Worm (Caenorhabditis elegans) whole organism, L1 larva: ENCODE results near the gene srx-56.

Source experiments
- C16A3.4 ChIP-seq: fragments of 150-350 bp; optimal IDR thresholded peaks from 2 replicates; lab custom pipeline; 2014; ENCODE audit warnings: missing biosample characterization, missing genetic modification characterization
- Y116A8C.19 ChIP-seq: sonication (generic microtip); optimal IDR thresholded peaks from 2 replicates; lab custom pipeline; 2016; ENCODE audit warnings: missing compliant biosample characterization, missing genetic modification characterization, borderline replicate concordance
- blmp-1 ChIP-seq: fragments of 150-350 bp; optimal IDR thresholded peaks from 2 replicates; lab custom pipeline; 2014; ENCODE audit warnings: missing biosample characterization, missing genetic modification characterization
- ceh-63 ChIP-seq: fragments of 200-800 bp; sonication (Bioruptor generic); optimal IDR thresholded peaks from 2 replicates; lab custom pipeline; 2018; ENCODE audit warnings: mild to moderate bottlenecking, missing genetic modification characterization, missing compliant biosample characterization
- ceh-8 ChIP-seq: fragments of 200-800 bp; sonication (Bioruptor generic); optimal IDR thresholded peaks from 2 replicates; lab custom pipeline; 2018; ENCODE audit warnings: mild to moderate bottlenecking, missing genetic modification characterization, moderate library complexity, missing compliant biosample characterization
- ceh-82 ChIP-seq, 3 experiments: fragments of 150-350 bp in 1 of 3; sonication (generic microtip) in 2 of 3; optimal IDR thresholded peaks; 2 replicates each; lab custom pipeline; 2014 to 2017; ENCODE audit warnings: missing biosample characterization in 3 of 3, missing genetic modification characterization in 3 of 3
- ceh-88 ChIP-seq: fragments of 200-800 bp; sonication (Bioruptor generic); IDR thresholded peaks from 2 replicates; pipeline ENCODE4 v1.3.6; 2022; ENCODE audit warnings: missing genetic modification characterization, missing compliant biosample characterization
- ces-1 ChIP-seq: fragments of 150-350 bp; optimal IDR thresholded peaks from 2 replicates; lab custom pipeline; 2014; ENCODE audit warnings: missing biosample characterization, missing genetic modification reagents, missing genetic modification characterization
- dpl-1 ChIP-seq, 3 experiments: fragments of 150-350 bp in 2 of 3; sonication (generic microtip) in 1 of 3; optimal IDR thresholded peaks; 2 replicates each; lab custom pipeline; 2014 to 2017; ENCODE audit warnings: missing biosample characterization in 3 of 3, missing genetic modification characterization in 3 of 3, missing genetic modification reagents in 3 of 3
- dsc-1 ChIP-seq: sonication (generic microtip); optimal IDR thresholded peaks from 2 replicates; lab custom pipeline; 2016; ENCODE audit warnings: mild to moderate bottlenecking, missing genetic modification characterization, missing compliant biosample characterization
- efl-1 ChIP-seq, 4 experiments: fragments of 150-350 bp; optimal IDR thresholded peaks in 3 of 4; peaks in 1 of 4; 1 replicate in 1 of 4; 2 replicates in 3 of 4; lab custom pipeline; 2014; ENCODE audit warnings: missing biosample characterization in 2 of 4, missing genetic modification characterization in 2 of 4, missing genetic modification reagents in 2 of 4
- egl-27 ChIP-seq, 2 experiments: fragments of 150-350 bp in 1 of 2; sonication (generic microtip); optimal IDR thresholded peaks; 3 replicates each; lab custom pipeline; 2017 to 2018; ENCODE audit warnings: missing biosample characterization in 2 of 2, missing genetic modification characterization in 2 of 2, missing genetic modification reagents in 2 of 2
- elt-2 ChIP-seq: sonication (generic microtip); optimal IDR thresholded peaks from 2 replicates; lab custom pipeline; 2016; ENCODE audit warnings: missing genetic modification characterization, mild to moderate bottlenecking, inconsistent platforms, missing compliant biosample characterization, missing genetic modification reagents
- fkh-4 ChIP-seq: sonication (generic microtip); optimal IDR thresholded peaks from 2 replicates; lab custom pipeline; 2016; ENCODE audit warnings: missing compliant biosample characterization, missing genetic modification characterization, borderline replicate concordance
- fkh-8 ChIP-seq: sonication (generic microtip); optimal IDR thresholded peaks from 2 replicates; lab custom pipeline; 2016; ENCODE audit warnings: mild to moderate bottlenecking, missing genetic modification characterization, missing compliant biosample characterization
- grh-1 ChIP-seq: fragments of 200-800 bp; sonication (Bioruptor generic); IDR thresholded peaks from 2 replicates; pipeline ENCODE4 v1.3.6; 2022; ENCODE audit warnings: missing genetic modification reagents, missing genetic modification characterization, missing compliant biosample characterization
- hlh-17 ChIP-seq: fragments of 200-800 bp; sonication (Bioruptor generic); optimal IDR thresholded peaks from 2 replicates; lab custom pipeline; 2018; ENCODE audit warnings: missing genetic modification characterization, mild to moderate bottlenecking, missing compliant biosample characterization, moderate library complexity, borderline replicate concordance
- hpl-2 ChIP-seq: fragments of 150-350 bp; optimal IDR thresholded peaks from 2 replicates; lab custom pipeline; 2014; ENCODE audit warnings: missing biosample characterization, missing genetic modification reagents, missing genetic modification characterization
- irx-1 ChIP-seq: sonication (generic microtip); optimal IDR thresholded peaks from 2 replicates; lab custom pipeline; 2016; ENCODE audit warnings: missing genetic modification characterization, missing compliant biosample characterization
- lin-14 ChIP-seq: fragments of 200-800 bp; sonication (Bioruptor generic); optimal IDR thresholded peaks from 2 replicates; lab custom pipeline; 2018; ENCODE audit warnings: mild to moderate bottlenecking, missing genetic modification characterization, moderate library complexity, missing compliant biosample characterization
- lin-15B ChIP-seq: fragments of 150-350 bp; sonication (generic microtip); optimal IDR thresholded peaks from 3 replicates; lab custom pipeline; 2014; ENCODE audit warnings: missing biosample characterization, missing genetic modification characterization
- lin-35 ChIP-seq, 2 experiments: fragments of 150-350 bp; optimal IDR thresholded peaks; 2 replicates each; lab custom pipeline; 2014; ENCODE audit warnings: missing biosample characterization in 2 of 2, missing genetic modification characterization in 2 of 2, missing genetic modification reagents in 2 of 2
- lin-39 ChIP-seq: fragments of 150-350 bp; optimal IDR thresholded peaks from 2 replicates; lab custom pipeline; 2014; ENCODE audit warnings: missing biosample characterization, missing genetic modification reagents, missing genetic modification characterization
- lir-3 ChIP-seq: sonication (generic microtip); optimal IDR thresholded peaks from 2 replicates; lab custom pipeline; 2016; ENCODE audit warnings: mild to moderate bottlenecking, missing genetic modification characterization, moderate library complexity, missing compliant biosample characterization; ENCODE audit not compliant: poor library complexity
- mdl-1 ChIP-seq, 2 experiments: fragments of 150-350 bp; optimal IDR thresholded peaks; 2 replicates each; lab custom pipeline; 2014 to 2017; ENCODE audit warnings: missing biosample characterization in 2 of 2, missing genetic modification characterization in 2 of 2, inconsistent platforms in 1 of 2
- mef-2 ChIP-seq: fragments of 150-350 bp; optimal IDR thresholded peaks from 2 replicates; lab custom pipeline; 2014; ENCODE audit warnings: missing biosample characterization, missing genetic modification characterization
- mep-1 ChIP-seq: fragments of 150-350 bp; optimal IDR thresholded peaks from 2 replicates; lab custom pipeline; 2014; ENCODE audit warnings: missing biosample characterization, missing genetic modification characterization
- nhr-12 ChIP-seq: sonication (generic microtip); optimal IDR thresholded peaks from 2 replicates; lab custom pipeline; 2017; ENCODE audit warnings: missing biosample characterization, missing genetic modification characterization
- nhr-19 ChIP-seq: fragments of 200-800 bp; sonication (Bioruptor generic); conservative IDR thresholded peaks from 2 replicates; pipeline ENCODE4 v1.3.6; 2022; ENCODE audit warnings: missing genetic modification characterization, missing compliant biosample characterization
- nhr-76 ChIP-seq: sonication (generic microtip); optimal IDR thresholded peaks from 2 replicates; lab custom pipeline; 2017; ENCODE audit warnings: missing biosample characterization, missing genetic modification characterization
- nhr-77 ChIP-seq: fragments of 150-350 bp; optimal IDR thresholded peaks from 2 replicates; lab custom pipeline; 2014; ENCODE audit warnings: missing biosample characterization, missing genetic modification characterization
- nhr-85 ChIP-seq: sonication (generic microtip); peaks from one replicate; lab custom pipeline; 2016; ENCODE audit warnings: missing genetic modification characterization, inconsistent platforms, missing compliant biosample characterization
- nhr-90 ChIP-seq: sonication (generic microtip); optimal IDR thresholded peaks from 2 replicates; lab custom pipeline; 2016; ENCODE audit warnings: mild to moderate bottlenecking, missing genetic modification characterization, missing compliant biosample characterization; ENCODE audit not compliant: poor library complexity
- pax-3 ChIP-seq: fragments of 200-800 bp; sonication (Bioruptor generic); optimal IDR thresholded peaks from 2 replicates; lab custom pipeline; 2018; ENCODE audit warnings: mild to moderate bottlenecking, missing genetic modification characterization, moderate library complexity, missing compliant biosample characterization
- snpc-4 ChIP-seq: fragments of 150-350 bp; optimal IDR thresholded peaks from 2 replicates; lab custom pipeline; 2014; ENCODE audit warnings: missing biosample characterization, missing genetic modification characterization
- sptf-1 ChIP-seq: fragments of 150-350 bp; optimal IDR thresholded peaks from 2 replicates; lab custom pipeline; 2014; ENCODE audit warnings: missing biosample characterization, missing genetic modification characterization
- unc-130 ChIP-seq: fragments of 150-350 bp; optimal IDR thresholded peaks from 2 replicates; lab custom pipeline; 2017; ENCODE audit warnings: missing biosample characterization, missing genetic modification characterization, inconsistent platforms
- unc-86 ChIP-seq: sonication (generic microtip); optimal IDR thresholded peaks from 2 replicates; lab custom pipeline; 2016; ENCODE audit warnings: missing genetic modification characterization, missing compliant biosample characterization
- vab-15 ChIP-seq: sonication (generic microtip); optimal IDR thresholded peaks from 2 replicates; lab custom pipeline; 2017; ENCODE audit warnings: missing genotype, mild to moderate bottlenecking, missing genetic modification characterization, missing compliant biosample characterization
- zip-4 ChIP-seq: fragments of 200-800 bp; sonication (Bioruptor generic); optimal IDR thresholded peaks from 2 replicates; lab custom pipeline; 2018; ENCODE audit warnings: mild to moderate bottlenecking, missing genetic modification characterization, moderate library complexity, missing compliant biosample characterization
- ztf-11 ChIP-seq, 2 experiments: sonication (generic microtip); optimal IDR thresholded peaks; 2 replicates each; lab custom pipeline; 2016 to 2017; ENCODE audit warnings: missing genetic modification characterization in 2 of 2, missing biosample characterization in 1 of 2, missing compliant biosample characterization in 1 of 2

The srx-56 gene

DNA sequence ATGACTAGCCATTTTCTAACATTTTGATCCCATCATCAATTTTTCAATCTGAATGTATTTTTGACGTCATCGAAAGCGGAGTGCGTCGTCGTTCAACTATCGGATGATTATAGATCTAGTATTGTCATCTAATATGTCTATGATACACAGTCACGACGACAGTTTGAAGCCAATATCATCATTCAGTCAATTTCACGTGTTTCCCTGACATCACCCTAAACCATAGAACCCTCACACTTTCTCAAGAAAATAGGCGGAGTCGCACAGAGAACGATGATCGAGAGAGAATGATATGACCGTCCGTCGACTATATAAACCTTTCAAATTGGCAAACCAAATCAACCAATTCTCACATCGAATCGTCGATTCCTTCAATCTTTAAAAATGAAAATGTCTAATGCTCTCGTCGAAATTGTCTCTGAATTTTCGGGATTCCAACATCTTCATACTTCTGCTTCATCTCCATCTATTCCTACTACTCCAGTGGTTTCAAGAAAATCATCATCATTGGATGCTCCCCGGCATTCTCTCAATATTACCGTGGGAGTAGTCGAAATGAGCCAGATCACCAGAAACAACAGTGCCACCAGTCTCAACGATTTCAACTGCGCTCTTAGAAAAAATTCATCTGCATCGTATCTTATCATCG lies 41.7 kb downstream of the srx-56 start, which contains the start of gene F18E3.13 (continued):
- TF ChIP-seq ceh-82 (tag; optimal IDR thresholded peaks at IDR 0.05; lab: Kevin White, UChicago) (no peak), hlh-17 (no peak), sptf-1 (tag; lab: Kevin White, UChicago) (no peak), elt-2 (tag; lab: Kevin White, UChicago) (no peak), vab-15 (tag; lab: Kevin White, UChicago) (no peak), hpl-2 (GFP tag; lab: Kevin White, UChicago) (no peak), ceh-8 (GFP tag; lab: Kevin White, UChicago) (no peak), egl-27 (tag; optimal IDR thresholded peaks at IDR 0.05; lab: Kevin White, UChicago) (no peak), grh-1 (GFP tag; lab: Robert Waterston, UW) (peak; percentile 53; the same call in 1 of the 2 replicates), mef-2 (tag; lab: Kevin White, UChicago) (no peak), unc-130 (tag; lab: Kevin White, UChicago) (peak; percentile 32), lin-15B (tag; lab: Kevin White, UChicago) (no peak), nhr-90 (tag; lab: Kevin White, UChicago) (peak; percentile 78), blmp-1 (peak; percentile 90), nhr-19 (GFP tag; lab: Robert Waterston, UW) (peak; percentile 97), nhr-12 (tag; lab: Kevin White, UChicago) (no peak), nhr-76 (tag; lab: Kevin White, UChicago) (no peak), dsc-1 (tag; lab: Kevin White, UChicago) (no peak), fkh-4 (no peak), dpl-1 (GFP tag; optimal IDR thresholded peaks at IDR 0.05; lab: Kevin White, UChicago) (peak in 1 of 3 experiments; percentile 24), lin-35 (GFP tag; optimal IDR thresholded peaks at IDR 0.05; lab: Kevin White, UChicago) (peak in 1 of 2 experiments; percentile 69), mep-1 (tag; lab: Kevin White, UChicago) (no peak), nhr-77 (tag; lab: Kevin White, UChicago) (no peak), ceh-88 (GFP tag; lab: Robert Waterston, UW) (no peak), efl-1 (optimal IDR thresholded peaks at IDR 0.05; lab: Kevin White, UChicago) (no peak), efl-1 (GFP tag; optimal IDR thresholded peaks at IDR 0.05 in 1 of 2; lab: Kevin White, UChicago) (peak in 1 of 2 experiments; percentile 89), irx-1 (tag; lab: Kevin White, UChicago) (no peak), ces-1 (GFP tag; lab: Kevin White, UChicago) (no peak), pax-3 (tag; lab: Kevin White, UChicago) (no peak), nhr-85 (peak; percentile 98), lin-14 (GFP tag; lab: Kevin White, UChicago) (peak; percentile 71), ceh-63 (GFP tag; lab: Kevin White, UChicago) (no peak), fkh-8 (tag; lab: Kevin White, UChicago) (no peak), snpc-4 (tag; lab: Kevin White, UChicago) (no peak), Y116A8C.19 (no peak), unc-86 (tag; lab: Kevin White, UChicago) (no peak), lin-39 (tag; lab: Kevin White, UChicago) (no peak), C16A3.4 (tag; lab: Kevin White, UChicago) (peak; percentile 43), lir-3 (tag; lab: Kevin White, UChicago) (no peak), mdl-1 (tag; optimal IDR thresholded peaks at IDR 0.05; lab: Kevin White, UChicago) (peak in 1 of 2 experiments; percentile 83), ztf-11 (tag; optimal IDR thresholded peaks at IDR 0.05; lab: Kevin White, UChicago) (no peak), zip-4 (GFP tag; lab: Kevin White, UChicago) (no peak)
